Worm (Caenorhabditis elegans) whole organism, mixed stage, embryonic: ENCODE measurements around the gene vav-1.

Source experiments
- elt-1 ChIP-seq: sonication (generic microtip); optimal IDR thresholded peaks from 2 replicates; lab custom pipeline; 2017; ENCODE audit warnings: missing genetic modification characterization, mild to moderate bottlenecking, missing compliant biosample characterization, antibody characterized with exemption, moderate library complexity, borderline replicate concordance; ENCODE audit not compliant: insufficient read depth
- elt-3 ChIP-seq: fragments of 150-350 bp; optimal IDR thresholded peaks from 2 replicates; lab custom pipeline; 2014; ENCODE audit warnings: missing biosample characterization, missing genetic modification characterization
- flh-1 ChIP-seq: fragments of 200-800 bp; sonication (Bioruptor generic); optimal IDR thresholded peaks from 2 replicates; lab custom pipeline; 2018; ENCODE audit warnings: mild to moderate bottlenecking, missing genetic modification characterization, moderate library complexity, missing compliant biosample characterization
- lin-13 ChIP-seq: fragments of 150-350 bp; optimal IDR thresholded peaks from 2 replicates; lab custom pipeline; 2014; ENCODE audit warnings: missing biosample characterization, missing genetic modification characterization
- lsy-2 ChIP-seq: fragments of 150-350 bp; optimal IDR thresholded peaks from 2 replicates; lab custom pipeline; 2014; ENCODE audit warnings: missing biosample characterization, missing genetic modification characterization
- mep-1 ChIP-seq: fragments of 150-350 bp; optimal IDR thresholded peaks from 2 replicates; lab custom pipeline; 2017; ENCODE audit warnings: missing biosample characterization, missing genetic modification reagents, missing genetic modification characterization, inconsistent platforms
- nhr-12 ChIP-seq: fragments of 150-350 bp; optimal IDR thresholded peaks from 2 replicates; lab custom pipeline; 2014; ENCODE audit warnings: missing biosample characterization, missing genetic modification characterization
- nhr-237 ChIP-seq: fragments of 150-350 bp; optimal IDR thresholded peaks from 2 replicates; lab custom pipeline; 2014; ENCODE audit warnings: missing biosample characterization, missing genetic modification characterization
- nhr-76 ChIP-seq: sonication (generic microtip); optimal IDR thresholded peaks from 2 replicates; lab custom pipeline; 2017; ENCODE audit warnings: missing biosample characterization, missing genetic modification characterization
- pha-4 ChIP-seq: fragments of 150-350 bp; optimal IDR thresholded peaks from 2 replicates; lab custom pipeline; 2018; ENCODE audit warnings: missing biosample characterization, missing genetic modification reagents, missing genetic modification characterization
- snpc-4 ChIP-seq: fragments of 150-350 bp; optimal IDR thresholded peaks from 2 replicates; lab custom pipeline; 2014; ENCODE audit warnings: missing biosample characterization, missing genetic modification characterization
- unc-39 ChIP-seq: fragments of 150-350 bp; optimal IDR thresholded peaks from 2 replicates; lab custom pipeline; 2014; ENCODE audit warnings: missing biosample characterization, missing genetic modification characterization
- zip-8 ChIP-seq: fragments of 150-350 bp; optimal IDR thresholded peaks from 2 replicates; lab custom pipeline; 2014; ENCODE audit warnings: missing biosample characterization, missing genetic modification characterization

- TF ChIP-seq lsy-2 (tag; lab: Kevin White, UChicago) (no peak), pha-4 (tag; lab: Kevin White, UChicago) (no peak), flh-1 (no peak), mep-1 (tag; lab: Kevin White, UChicago) (no peak), nhr-76 (tag; lab: Kevin White, UChicago) (no peak), unc-39 (tag; lab: Kevin White, UChicago) (no peak), elt-1 (tag; lab: Kevin White, UChicago) (no peak), nhr-237 (no peak), elt-3 (no peak), nhr-12 (no peak), snpc-4 (tag; lab: Kevin White, UChicago) (no peak), zip-8 (no peak), lin-13 (tag; lab: Kevin White, UChicago) (no peak)
Observed at ce11 chrX:9232037-9232436, at the start of gene vav-1.
